Fruit fly (Drosophila melanogaster): Measurements from ENCODE around the gene Ggt-1.

dm6 chrX:18546785-18547184 lies 34.5 kb upstream of the Ggt-1 start:
- TF ChIP-seq CG32121 (GFP tag; IDR thresholded peaks at IDR 0.05) = peak; percentile 92
- TF ChIP-seq CG8159 (tag; optimal IDR thresholded peaks at IDR 0.05) = peak; percentile 29
- no peak for TF ChIP-seq EcR (GFP tag; optimal IDR thresholded peaks at IDR 0.05)
- TF ChIP-seq D1 (tag; optimal IDR thresholded peaks at IDR 0.05) = no peak
- peak; percentile 29 for TF ChIP-seq Pif1B (GFP tag; optimal IDR thresholded peaks at IDR 0.05)
- TF ChIP-seq Ets98B (GFP tag; IDR thresholded peaks at IDR 0.05) = peak; percentile 91
- TF ChIP-seq CG10348 (GFP tag; IDR thresholded peaks at IDR 0.05) = peak; percentile 59; the same call in 1 of the 2 replicates
- peak; percentile 41 for TF ChIP-seq CG34367 (tag; optimal IDR thresholded peaks at IDR 0.05)
- peak; percentile 39 for TF ChIP-seq CG15710 (tag; optimal IDR thresholded peaks at IDR 0.05)
- TF ChIP-seq fd96Ca (GFP tag; IDR thresholded peaks at IDR 0.05) = peak; percentile 94

Measured in whole organism, pupa.